Worm (Caenorhabditis elegans): Measurements from ENCODE around the gene T16G12.9.

T16G12.9 gene

ce11 chrIII:10120076-10120831, 42.2 kb upstream of the T16G12.9 start, which contains the start of the genes gtf-2H3 and ham-3:
TSS of gene gtf-2H3 (minus strand) at chrIII:10120148.
TSS of gene ham-3 (plus strand) at chrIII:10120781.
- TF ChIP-seq nfyb-1 (GFP tag; IDR thresholded peaks at IDR 0.05) = no peak
- TF ChIP-seq F57C9.4 (tag; optimal IDR thresholded peaks at IDR 0.05) = no peak
- peak; percentile 50; the same call in 1 of the 2 replicates for TF ChIP-seq ceh-91 (GFP tag; IDR thresholded peaks at IDR 0.05)
- no peak for TF ChIP-seq sptf-2 (GFP tag; optimal IDR thresholded peaks at IDR 0.05)
- TF ChIP-seq ztf-18 (tag; optimal IDR thresholded peaks at IDR 0.05) = no peak
- no peak for TF ChIP-seq lin-35 (GFP tag; optimal IDR thresholded peaks at IDR 0.05)
- TF ChIP-seq madf-3 (GFP tag; IDR thresholded peaks at IDR 0.05) = no peak
- TF ChIP-seq bed-2 (GFP tag; IDR thresholded peaks at IDR 0.05) = no peak
- TF ChIP-seq hmg-20 (GFP tag; IDR thresholded peaks at IDR 0.05) = no peak
- no peak for TF ChIP-seq Y95B8A.8 (GFP tag; IDR thresholded peaks at IDR 0.05)
- no peak for TF ChIP-seq repo-1 (tag; optimal IDR thresholded peaks at IDR 0.05)
- no peak for TF ChIP-seq snpc-1.3 (tag; optimal IDR thresholded peaks at IDR 0.05; ENCODE audit: insufficient read depth)
- TF ChIP-seq efl-1 (GFP tag; optimal IDR thresholded peaks at IDR 0.05) = no peak
- TF ChIP-seq madf-6 (GFP tag; IDR thresholded peaks at IDR 0.05) = peak; percentile 87
- TF ChIP-seq lsl-1 (GFP tag; optimal IDR thresholded peaks at IDR 0.05) = peak; percentile 85
- TF ChIP-seq mcd-1 (GFP tag; IDR thresholded peaks at IDR 0.05) = no peak
- TF ChIP-seq unc-62 (GFP tag; optimal IDR thresholded peaks at IDR 0.05) = no peak
- no peak for TF ChIP-seq rec-8 (tag; optimal IDR thresholded peaks at IDR 0.05)
- no peak for TF ChIP-seq aptf-3 (GFP tag; IDR thresholded peaks at IDR 0.05)
- TF ChIP-seq mes-4 (tag; optimal IDR thresholded peaks at IDR 0.05) = no peak
- TF ChIP-seq lin-40 (tag; optimal IDR thresholded peaks at IDR 0.05) = no peak
- TF ChIP-seq B0336.3 (GFP tag; IDR thresholded peaks at IDR 0.05) = no peak
- no peak for TF ChIP-seq egl-18 (GFP tag; IDR thresholded peaks at IDR 0.05)
- no peak for TF ChIP-seq hsf-1 (GFP tag; IDR thresholded peaks at IDR 0.05)
- TF ChIP-seq C17E4.6 (GFP tag; IDR thresholded peaks at IDR 0.05) = no peak
- TF ChIP-seq F39B2.1 (GFP tag; IDR thresholded peaks at IDR 0.05) = no peak
- TF ChIP-seq B0035.1 (tag; optimal IDR thresholded peaks at IDR 0.05) = no peak
- TF ChIP-seq mxl-1 (tag; optimal IDR thresholded peaks at IDR 0.05) = no peak
- TF ChIP-seq egl-44 (GFP tag; IDR thresholded peaks at IDR 0.05) = no peak
- no peak for TF ChIP-seq cebp-2 (GFP tag; IDR thresholded peaks at IDR 0.05)
- TF ChIP-seq ceh-40 (GFP tag; IDR thresholded peaks at IDR 0.05) = no peak
- no peak for TF ChIP-seq Y79H2A.3 (GFP tag; conservative IDR thresholded peaks at IDR 0.05)
- no peak for TF ChIP-seq F55B11.4 (tag; optimal IDR thresholded peaks at IDR 0.05; ENCODE audit: borderline replicate concordance, insufficient read depth)
- peak; percentile 68 for TF ChIP-seq xnd-1 (tag; optimal IDR thresholded peaks at IDR 0.05)
- TF ChIP-seq F22D6.2 (tag; optimal IDR thresholded peaks at IDR 0.05) = no peak
- TF ChIP-seq T26A5.8 (tag; optimal IDR thresholded peaks at IDR 0.05) = no peak
- no peak for TF ChIP-seq Y67H2A.10 (GFP tag; conservative IDR thresholded peaks at IDR 0.05)
- TF ChIP-seq hmg-1.2 (GFP tag; IDR thresholded peaks at IDR 0.05) = no peak
- TF ChIP-seq Y53F4B.3 (GFP tag; IDR thresholded peaks at IDR 0.05) = no peak
- TF ChIP-seq nhr-80 (tag; optimal IDR thresholded peaks at IDR 0.05) = no peak
- peak; percentile 33; the same call in 1 of the 2 replicates for TF ChIP-seq madf-8 (GFP tag; conservative IDR thresholded peaks at IDR 0.05)
- TF ChIP-seq Y53G8AR.9 (GFP tag; conservative IDR thresholded peaks at IDR 0.05) = no peak
- TF ChIP-seq ztf-22 (GFP tag; optimal IDR thresholded peaks at IDR 0.05) = no peak
- TF ChIP-seq dox-1 (GFP tag; IDR thresholded peaks at IDR 0.05) = no peak
- TF ChIP-seq snpc-3.4 (tag; optimal IDR thresholded peaks at IDR 0.05) = peak; percentile 38
- no peak for TF ChIP-seq egrh-3 (GFP tag; IDR thresholded peaks at IDR 0.05)
- TF ChIP-seq lin-54 (GFP tag; optimal IDR thresholded peaks at IDR 0.05) = peak; percentile 15
- no peak for TF ChIP-seq sdz-38 (tag; optimal IDR thresholded peaks at IDR 0.05)

All from whole organism, young adult.